Fruit fly (Drosophila melanogaster) Kc167 (cell line): ENCODE results near the gene srw.

Experiments
- Myc ChIP-seq: fragments of >200 bp; optimal IDR thresholded peaks from 2 replicates; lab custom pipeline; 2017; ENCODE audit warnings: missing external identifiers
- Sin3A ChIP-seq: fragments of >200 bp; optimal IDR thresholded peaks from 2 replicates; lab custom pipeline; 2018; ENCODE audit warnings: missing external identifiers
- h ChIP-seq: fragments of >200 bp; optimal IDR thresholded peaks from 3 replicates; lab custom pipeline; 2018; ENCODE audit warnings: missing external identifiers
- insv ChIP-seq: fragments of >200 bp; optimal IDR thresholded peaks from 3 replicates; lab custom pipeline; 2018; ENCODE audit warnings: missing external identifiers
- psq ChIP-seq: fragments of >200 bp; optimal IDR thresholded peaks from 2 replicates; lab custom pipeline; 2017; ENCODE audit warnings: missing external identifiers
- ttk ChIP-seq: sonication (Bioruptor generic); optimal IDR thresholded peaks from 2 replicates; lab custom pipeline; 2017; ENCODE audit warnings: missing external identifiers

The srw gene

dm6 chr3L:4283428-4284089, at the start of gene srw, which contains the start of gene CG1316:
Gene srw (minus strand): TSS chr3L:4283478.
Gene CG1316 (plus strand): TSS chr3L:4283851.
- TF ChIP-seq insv (lab: Kevin White, UChicago): no peak
- TF ChIP-seq h (lab: Kevin White, UChicago): no peak
- TF ChIP-seq Myc (lab: Kevin White, UChicago): no peak
- TF ChIP-seq ttk (lab: Kevin White, UChicago): no peak
- no peak for TF ChIP-seq psq
- no peak for TF ChIP-seq Sin3A (lab: Kevin White, UChicago)

- TF ChIP-seq ttk (lab: Kevin White, UChicago) (no peak), Sin3A (lab: Kevin White, UChicago) (no peak), insv (lab: Kevin White, UChicago) (no peak), h (lab: Kevin White, UChicago) (no peak), Myc (lab: Kevin White, UChicago) (no peak), psq (no peak)
These were observed 44.8 kb upstream of the srw start for dm6 chr3L:4328048-4328447.

- TF ChIP-seq Myc (lab: Kevin White, UChicago) (no peak), insv (lab: Kevin White, UChicago) (no peak), ttk (lab: Kevin White, UChicago) (no peak), h (lab: Kevin White, UChicago) (no peak), psq (no peak), Sin3A (lab: Kevin White, UChicago) (no peak)
These were observed 38.8 kb upstream of the srw start, which contains the start of gene CG15014 for dm6 chr3L:4322032-4322617. Gene CG15014 (minus strand): TSS chr3L:4322259.

- TF ChIP-seq insv (lab: Kevin White, UChicago) (no peak), ttk (lab: Kevin White, UChicago) (no peak), h (lab: Kevin White, UChicago) (no peak), Sin3A (lab: Kevin White, UChicago) (no peak)
These were observed 35.7 kb upstream of the srw start, which contains the start of gene PMP34 for dm6 chr3L:4318677-4319580. Gene PMP34 (plus strand): TSS chr3L:4318755.

dm6 chr3L:4313299-4313698, 30.0 kb upstream of the srw start, which contains the start of gene Claspin:
Gene Claspin (plus strand): TSS chr3L:4313483.
- no peak for TF ChIP-seq psq

dm6 chr3L:4310604-4311003, 27.3 kb upstream of the srw start:
- no peak for TF ChIP-seq Sin3A (lab: Kevin White, UChicago)
- TF ChIP-seq Myc (lab: Kevin White, UChicago): no peak
- no peak for TF ChIP-seq h (lab: Kevin White, UChicago)
- no peak for TF ChIP-seq insv (lab: Kevin White, UChicago)
- TF ChIP-seq psq: no peak
- TF ChIP-seq ttk (lab: Kevin White, UChicago): no peak

- TF ChIP-seq psq (no peak), Myc (lab: Kevin White, UChicago) (no peak), insv (lab: Kevin White, UChicago) (no peak), ttk (lab: Kevin White, UChicago) (no peak), h (lab: Kevin White, UChicago) (no peak), Sin3A (lab: Kevin White, UChicago) (no peak)
These were observed 24.6 kb upstream of the srw start, which contains the start of gene dyl for dm6 chr3L:4307691-4308383. Gene dyl (minus strand): TSS chr3L:4307718.

- TF ChIP-seq Sin3A (lab: Kevin White, UChicago): no peak
- no peak for TF ChIP-seq Myc (lab: Kevin White, UChicago)
- no peak for TF ChIP-seq h (lab: Kevin White, UChicago)
- no peak for TF ChIP-seq psq
- TF ChIP-seq ttk (lab: Kevin White, UChicago): no peak
- no peak for TF ChIP-seq insv (lab: Kevin White, UChicago)
These were observed 21.1 kb upstream of the srw start for dm6 chr3L:4304244-4304959.

- TF ChIP-seq ttk (lab: Kevin White, UChicago): no peak
- TF ChIP-seq Myc (lab: Kevin White, UChicago): no peak
- TF ChIP-seq Sin3A (lab: Kevin White, UChicago): no peak
- TF ChIP-seq h (lab: Kevin White, UChicago): no peak
- no peak for TF ChIP-seq psq
- TF ChIP-seq insv (lab: Kevin White, UChicago): no peak
These were observed 18.8 kb upstream of the srw start for dm6 chr3L:4302088-4302487.

- TF ChIP-seq psq (no peak), Myc (lab: Kevin White, UChicago) (no peak), insv (lab: Kevin White, UChicago) (no peak), ttk (lab: Kevin White, UChicago) (no peak), Sin3A (lab: Kevin White, UChicago) (no peak), h (lab: Kevin White, UChicago) (no peak)
These were observed 13.5 kb upstream of the srw start for dm6 chr3L:4296760-4297159.
